Fruit fly (Drosophila melanogaster): Measurements from ENCODE around the gene CG32037.

CG32037 gene

dm6 chr3L:9447239-9447777, 44.7 kb downstream of the CG32037 start (continued):
- no peak for TF ChIP-seq CG17612 (GFP tag; IDR thresholded peaks at IDR 0.05)
- TF ChIP-seq Nf-YA (GFP tag; IDR thresholded peaks at IDR 0.05): no peak
- TF ChIP-seq CG4820 (GFP tag; optimal IDR thresholded peaks at IDR 0.05): no peak
- peak; percentile 48 for TF ChIP-seq CG8281 (tag; optimal IDR thresholded peaks at IDR 0.05)
- TF ChIP-seq onecut (GFP tag; IDR thresholded peaks at IDR 0.05): no peak
- no peak for TF ChIP-seq CG18764 (GFP tag; optimal IDR thresholded peaks at IDR 0.05)
- TF ChIP-seq CG15696 (tag; optimal IDR thresholded peaks at IDR 0.05): no peak
- no peak for TF ChIP-seq CG10654 (GFP tag; optimal IDR thresholded peaks at IDR 0.05)
- TF ChIP-seq bbx (GFP tag; IDR thresholded peaks at IDR 0.05; ENCODE audit: partially characterized antibody): no peak
- TF ChIP-seq crol (GFP tag; IDR thresholded peaks at IDR 0.05): peak; percentile 56; the same call in 1 of the 2 replicates
- peak; percentile 20 for TF ChIP-seq MESR4 (GFP tag; optimal IDR thresholded peaks at IDR 0.05)
- no peak for TF ChIP-seq Usf (GFP tag; optimal IDR thresholded peaks at IDR 0.05)
- TF ChIP-seq nmo (GFP tag; optimal IDR thresholded peaks at IDR 0.05): no peak
- TF ChIP-seq CG31224 (GFP tag; IDR thresholded peaks at IDR 0.05): no peak
- TF ChIP-seq CG11504 (tag; optimal IDR thresholded peaks at IDR 0.05): no peak
- TF ChIP-seq Dek (tag; optimal IDR thresholded peaks at IDR 0.05): no peak
- TF ChIP-seq rib (GFP tag; IDR thresholded peaks at IDR 0.05): peak; percentile 23; the same call in 1 of the 2 replicates
- TF ChIP-seq sna (GFP tag; IDR thresholded peaks at IDR 0.05; ENCODE audit: partially characterized antibody): 0 out of 2 replicates have a peak, but pooled peaks have one; percentile 10
- no peak for TF ChIP-seq fu2 (GFP tag; optimal IDR thresholded peaks at IDR 0.05)
- TF ChIP-seq Rfx (GFP tag; IDR thresholded peaks at IDR 0.05): peak; percentile 38
- TF ChIP-seq bigmax (GFP tag; optimal IDR thresholded peaks at IDR 0.05): no peak
- no peak for TF ChIP-seq E2f1 (GFP tag; IDR thresholded peaks at IDR 0.05)
- 0 out of 2 replicates have a peak, but pooled peaks have one; percentile 7 for TF ChIP-seq CG32767 (GFP tag; IDR thresholded peaks at IDR 0.05)
- TF ChIP-seq Bteb2 (GFP tag; optimal IDR thresholded peaks at IDR 0.05): no peak
- TF ChIP-seq GATAe (GFP tag; conservative IDR thresholded peaks at IDR 0.05): peak; percentile 79; the same call in 1 of the 2 replicates
- peak; percentile 12; the same call in 1 of the 2 replicates for TF ChIP-seq CG32532 (GFP tag; IDR thresholded peaks at IDR 0.05)
- peak; percentile 50 for TF ChIP-seq CG18599 (GFP tag; optimal IDR thresholded peaks at IDR 0.05)
- TF ChIP-seq gsb (GFP tag; IDR thresholded peaks at IDR 0.05): no peak
- no peak for TF ChIP-seq slp2 (GFP tag; optimal IDR thresholded peaks at IDR 0.05)
- TF ChIP-seq Scr (GFP tag; IDR thresholded peaks at IDR 0.05; ENCODE audit: partially characterized antibody): 0 out of 2 replicates have a peak, but pooled peaks have one; percentile 12
- no peak for TF ChIP-seq phol (tag; optimal IDR thresholded peaks at IDR 0.05)
- peak; percentile 23 for TF ChIP-seq Fer1 (GFP tag; optimal IDR thresholded peaks at IDR 0.05)
- TF ChIP-seq chn (GFP tag; optimal IDR thresholded peaks at IDR 0.05): no peak
- no peak for TF ChIP-seq H15 (GFP tag; IDR thresholded peaks at IDR 0.05)
- no peak for TF ChIP-seq CG3838 (GFP tag; optimal IDR thresholded peaks at IDR 0.05)
- no peak for TF ChIP-seq fd3F (GFP tag; optimal IDR thresholded peaks at IDR 0.05)
- TF ChIP-seq Pdp1 (GFP tag; optimal IDR thresholded peaks at IDR 0.05): peak in 1 of 2 experiments; percentile 93
- no peak for TF ChIP-seq gcm (GFP tag; optimal IDR thresholded peaks at IDR 0.05)
- TF ChIP-seq CG7357 (GFP tag; IDR thresholded peaks at IDR 0.05): no peak
- TF ChIP-seq CG1832 (GFP tag; optimal IDR thresholded peaks at IDR 0.05): no peak
- TF ChIP-seq vfl (GFP tag; optimal IDR thresholded peaks at IDR 0.05): no peak
- no peak for TF ChIP-seq CG30431 (GFP tag; optimal IDR thresholded peaks at IDR 0.05)
- no peak for TF ChIP-seq CG6854 (GFP tag; optimal IDR thresholded peaks at IDR 0.05)
- no peak for TF ChIP-seq Hr3 (GFP tag; optimal IDR thresholded peaks at IDR 0.05)
- no peak for TF ChIP-seq dmrt11E (tag; optimal IDR thresholded peaks at IDR 0.05)
- peak in 1 of 2 experiments; percentile 45 for TF ChIP-seq tll (GFP tag; optimal IDR thresholded peaks at IDR 0.05)
- TF ChIP-seq toy (GFP tag; IDR thresholded peaks at IDR 0.05): no peak
- TF ChIP-seq grau (tag; optimal IDR thresholded peaks at IDR 0.05): no peak
- TF ChIP-seq CG8089 (GFP tag; optimal IDR thresholded peaks at IDR 0.05): no peak
- TF ChIP-seq Hsf (GFP tag; optimal IDR thresholded peaks at IDR 0.05): no peak

Measured in whole organism, embryonic.